Worm (Caenorhabditis elegans) whole organism, L4 larva: Measurements from ENCODE around the gene mrps-17.

Experiments used
- D1046.2 ChIP-seq: fragments of 200-800 bp; sonication (Bioruptor generic); IDR thresholded peaks from 2 replicates; pipeline ENCODE4 v1.3.6; 2022; ENCODE audit warnings: missing genetic modification characterization, missing compliant biosample characterization
- F26F4.8 ChIP-seq: fragments of 200-800 bp; sonication (Bioruptor generic); conservative IDR thresholded peaks from 2 replicates; pipeline ENCODE4 v1.3.6; 2022; ENCODE audit warnings: missing genetic modification characterization, missing compliant biosample characterization
- F44E2.7 ChIP-seq: fragments of 200-800 bp; sonication (Bioruptor generic); IDR thresholded peaks from 2 replicates; pipeline ENCODE4 v2.1.2; 2022; ENCODE audit warnings: missing genetic modification characterization, missing compliant biosample characterization
- F49E8.2 ChIP-seq: sonication (generic microtip); optimal IDR thresholded peaks from 2 replicates; lab custom pipeline; 2016; ENCODE audit warnings: missing compliant biosample characterization, mild to moderate bottlenecking, missing genetic modification characterization, borderline replicate concordance
- Y105C5A.15 ChIP-seq: fragments of 200-800 bp; sonication (Bioruptor generic); IDR thresholded peaks from 2 replicates; pipeline ENCODE4 v1.3.6; 2022; ENCODE audit warnings: missing genetic modification characterization, missing compliant biosample characterization
- Y5F2A.4 ChIP-seq: fragments of 200-800 bp; sonication (Bioruptor generic); optimal IDR thresholded peaks from 2 replicates; lab custom pipeline; 2018; ENCODE audit warnings: mild to moderate bottlenecking, missing genetic modification characterization, missing compliant biosample characterization
- Y75B8A.6 ChIP-seq: fragments of 200-800 bp; sonication (Bioruptor generic); IDR thresholded peaks from 2 replicates; pipeline ENCODE4 v1.3.6; 2022; ENCODE audit warnings: missing genetic modification reagents, missing genetic modification characterization, missing compliant biosample characterization
- aha-1 ChIP-seq: fragments of 150-350 bp; peaks from one replicate; lab custom pipeline; 2014; ENCODE audit warnings: missing biosample characterization, missing genetic modification characterization
- aly-2 ChIP-seq: sonication (generic microtip); optimal IDR thresholded peaks from 2 replicates; lab custom pipeline; 2018; ENCODE audit warnings: missing biosample characterization, missing genetic modification characterization
- ama-1 ChIP-seq: fragments of 150-350 bp; optimal IDR thresholded peaks from 2 replicates; lab custom pipeline; 2014; ENCODE audit warnings: inconsistent platforms, mixed read lengths
- ceh-20 ChIP-seq: fragments of 200-800 bp; sonication (Bioruptor generic); IDR thresholded peaks from 2 replicates; pipeline ENCODE4 v1.3.6; 2022; ENCODE audit warnings: missing genetic modification reagents, missing genetic modification characterization, missing compliant biosample characterization
- ceh-32 ChIP-seq: sonication (generic microtip); optimal IDR thresholded peaks from 2 replicates; lab custom pipeline; 2016; ENCODE audit warnings: mild to moderate bottlenecking, missing genetic modification characterization, missing compliant biosample characterization; ENCODE audit not compliant: poor library complexity
- ceh-62 ChIP-seq: sonication (generic microtip); optimal IDR thresholded peaks from 2 replicates; lab custom pipeline; 2017; ENCODE audit warnings: missing biosample characterization, missing genetic modification characterization
- ces-1 ChIP-seq: fragments of 150-350 bp; sonication (generic microtip); optimal IDR thresholded peaks from 4 replicates; lab custom pipeline; 2014; ENCODE audit warnings: missing biosample characterization, missing genetic modification reagents, missing genetic modification characterization
- cey-2 ChIP-seq: sonication (generic microtip); optimal IDR thresholded peaks from 3 replicates; lab custom pipeline; 2017; ENCODE audit warnings: missing genetic modification characterization, mild to moderate bottlenecking, missing compliant biosample characterization, antibody characterized with exemption, borderline replicate concordance; ENCODE audit not compliant: insufficient read depth
- dmd-6 ChIP-seq: fragments of 200-800 bp; sonication (Bioruptor generic); IDR thresholded peaks from 2 replicates; pipeline ENCODE4 v1.3.6; 2022; ENCODE audit warnings: missing genetic modification reagents, missing genetic modification characterization, missing compliant biosample characterization
- dmd-8 ChIP-seq: fragments of 200-800 bp; sonication (Bioruptor generic); IDR thresholded peaks from 2 replicates; pipeline ENCODE4 v1.3.6; 2022; ENCODE audit warnings: missing genetic modification characterization, missing compliant biosample characterization
- dmd-9 ChIP-seq: fragments of 200-800 bp; sonication (Bioruptor generic); IDR thresholded peaks from 2 replicates; pipeline ENCODE4 v1.3.6; 2022; ENCODE audit warnings: missing genetic modification reagents, missing genetic modification characterization, missing compliant biosample characterization
- egl-27 ChIP-seq: sonication (generic microtip); optimal IDR thresholded peaks from 3 replicates; lab custom pipeline; 2017; ENCODE audit warnings: missing biosample characterization, missing genetic modification reagents, missing genetic modification characterization
- egl-43 ChIP-seq: fragments of 200-800 bp; sonication (Bioruptor generic); IDR thresholded peaks from 2 replicates; pipeline ENCODE4 v1.3.6; 2022; ENCODE audit warnings: missing genetic modification reagents, missing genetic modification characterization, missing compliant biosample characterization
- gei-8 ChIP-seq: fragments of 200-800 bp; sonication (Bioruptor generic); optimal IDR thresholded peaks from 2 replicates; lab custom pipeline; 2018; ENCODE audit warnings: mild to moderate bottlenecking, missing genetic modification characterization, missing compliant biosample characterization
- hlh-30 ChIP-seq: sonication (generic microtip); optimal IDR thresholded peaks from 2 replicates; lab custom pipeline; 2017; ENCODE audit warnings: antibody characterized with exemption, mild to moderate bottlenecking, missing genetic modification characterization, missing compliant biosample characterization; ENCODE audit not compliant: insufficient read depth
- hmg-1.1 ChIP-seq: fragments of 200-800 bp; sonication (Bioruptor generic); IDR thresholded peaks from 2 replicates; pipeline ENCODE4 v1.3.6; 2022; ENCODE audit warnings: missing genetic modification reagents, missing genetic modification characterization, missing compliant biosample characterization
- lin-15B ChIP-seq: fragments of 150-350 bp; sonication (generic microtip); optimal IDR thresholded peaks from 3 replicates; lab custom pipeline; 2014; ENCODE audit warnings: missing biosample characterization, missing genetic modification characterization
- lin-29 ChIP-seq: fragments of 200-800 bp; sonication (Bioruptor generic); IDR thresholded peaks from 2 replicates; pipeline ENCODE4 v1.3.6; 2022; ENCODE audit warnings: missing genetic modification reagents, missing genetic modification characterization, missing compliant biosample characterization
- lin-38 ChIP-seq: fragments of 200-800 bp; sonication (Bioruptor generic); IDR thresholded peaks from 2 replicates; pipeline ENCODE4 v1.3.6; 2022; ENCODE audit warnings: missing genetic modification reagents, missing genetic modification characterization, missing compliant biosample characterization
- lir-3 ChIP-seq: sonication (generic microtip); optimal IDR thresholded peaks from 2 replicates; lab custom pipeline; 2016; ENCODE audit warnings: mild to moderate bottlenecking, missing genetic modification characterization, missing compliant biosample characterization
- mep-1 ChIP-seq: fragments of 150-350 bp; sonication (generic microtip); optimal IDR thresholded peaks from 3 replicates; lab custom pipeline; 2014; ENCODE audit warnings: missing biosample characterization, missing genetic modification characterization
- mes-2 ChIP-seq: sonication (generic microtip); optimal IDR thresholded peaks from 2 replicates; lab custom pipeline; 2016; ENCODE audit warnings: missing genotype, mild to moderate bottlenecking, missing genetic modification characterization, missing compliant biosample characterization; ENCODE audit not compliant: poor library complexity, severe bottlenecking
- mxl-3 ChIP-seq: fragments of 200-800 bp; sonication (Bioruptor generic); optimal IDR thresholded peaks from 2 replicates; lab custom pipeline; 2018; ENCODE audit warnings: mild to moderate bottlenecking, missing genetic modification characterization, missing compliant biosample characterization
- nhr-10 ChIP-seq: fragments of 150-350 bp; optimal IDR thresholded peaks from 2 replicates; lab custom pipeline; 2014; ENCODE audit warnings: missing biosample characterization, missing genetic modification characterization
- nhr-11 ChIP-seq: fragments of 150-350 bp; optimal IDR thresholded peaks from 2 replicates; lab custom pipeline; 2014; ENCODE audit warnings: missing biosample characterization, missing genetic modification characterization
- nhr-237 ChIP-seq: sonication (generic microtip); optimal IDR thresholded peaks from 2 replicates; lab custom pipeline; 2017; ENCODE audit warnings: missing biosample characterization, missing genetic modification characterization
- nhr-25 ChIP-seq: sonication (generic microtip); optimal IDR thresholded peaks from 2 replicates; lab custom pipeline; 2017; ENCODE audit warnings: missing genetic modification characterization, mild to moderate bottlenecking, missing compliant biosample characterization, antibody characterized with exemption, moderate library complexity, borderline replicate concordance; ENCODE audit not compliant: insufficient read depth
- nhr-42 ChIP-seq: fragments of 200-800 bp; sonication (Bioruptor generic); IDR thresholded peaks from 2 replicates; pipeline ENCODE4 v1.3.6; 2022; ENCODE audit warnings: missing genetic modification characterization, missing compliant biosample characterization
- php-3 ChIP-seq: fragments of 200-800 bp; sonication (Bioruptor generic); IDR thresholded peaks from 2 replicates; pipeline ENCODE4 v1.3.6; 2022; ENCODE audit warnings: missing genetic modification reagents, missing genetic modification characterization, missing compliant biosample characterization
- pqm-1 ChIP-seq: sonication (generic microtip); optimal IDR thresholded peaks from 2 replicates; lab custom pipeline; 2017; ENCODE audit warnings: missing biosample characterization, missing genetic modification characterization
- saeg-2 ChIP-seq: fragments of 200-800 bp; sonication (Bioruptor generic); IDR thresholded peaks from 2 replicates; pipeline ENCODE4 v1.3.6; 2022; ENCODE audit warnings: missing genetic modification reagents, missing genetic modification characterization, missing compliant biosample characterization
- sdz-12 ChIP-seq: fragments of 200-800 bp; sonication (Bioruptor generic); optimal IDR thresholded peaks from 2 replicates; lab custom pipeline; 2018; ENCODE audit warnings: mild to moderate bottlenecking, missing genetic modification characterization, missing compliant biosample characterization
- set-16 ChIP-seq: fragments of 200-800 bp; sonication (Bioruptor generic); IDR thresholded peaks from 2 replicates; pipeline ENCODE4 v1.3.6; 2022; ENCODE audit warnings: missing genetic modification reagents, missing genetic modification characterization, missing compliant biosample characterization
- skn-1 ChIP-seq: fragments of 150-350 bp; optimal IDR thresholded peaks from 2 replicates; lab custom pipeline; 2014; ENCODE audit warnings: missing biosample characterization, missing genetic modification characterization
- snpc-1.2 ChIP-seq: fragments of 200-800 bp; sonication (Bioruptor generic); IDR thresholded peaks from 2 replicates; pipeline ENCODE4 v1.3.6; 2022; ENCODE audit warnings: missing genetic modification reagents, missing genetic modification characterization, missing compliant biosample characterization
- snpc-4 ChIP-seq: fragments of 150-350 bp; optimal IDR thresholded peaks from 2 replicates; lab custom pipeline; 2014; ENCODE audit warnings: missing biosample characterization, missing genetic modification characterization
- spr-1 ChIP-seq: sonication (generic microtip); optimal IDR thresholded peaks from 2 replicates; lab custom pipeline; 2016; ENCODE audit warnings: mild to moderate bottlenecking, missing genetic modification characterization, missing compliant biosample characterization
- spr-3 ChIP-seq: fragments of 200-800 bp; sonication (Bioruptor generic); optimal IDR thresholded peaks from 2 replicates; lab custom pipeline; 2018; ENCODE audit warnings: mild to moderate bottlenecking, missing genetic modification characterization, missing compliant biosample characterization
- tag-97 ChIP-seq: fragments of 200-800 bp; sonication (Bioruptor generic); IDR thresholded peaks from 2 replicates; pipeline ENCODE4 v1.3.6; 2022; ENCODE audit warnings: missing genetic modification characterization, missing compliant biosample characterization
- unc-130 ChIP-seq: sonication (generic microtip); optimal IDR thresholded peaks from 2 replicates; lab custom pipeline; 2016; ENCODE audit warnings: missing genetic modification reagents, missing genetic modification characterization, missing compliant biosample characterization
- unc-39 ChIP-seq: sonication (generic microtip); optimal IDR thresholded peaks from 2 replicates; lab custom pipeline; 2017; ENCODE audit warnings: missing biosample characterization, missing genetic modification characterization
- vab-7 ChIP-seq: fragments of 200-800 bp; sonication (Bioruptor generic); IDR thresholded peaks from 2 replicates; pipeline ENCODE4 v1.3.6; 2022; ENCODE audit warnings: missing genetic modification reagents, missing genetic modification characterization, missing compliant biosample characterization
- zfp-3 ChIP-seq: fragments of 200-800 bp; sonication (Bioruptor generic); conservative IDR thresholded peaks from 2 replicates; pipeline ENCODE4 v1.3.6; 2022; ENCODE audit warnings: missing genetic modification reagents, missing genetic modification characterization, missing compliant biosample characterization
- ztf-11 ChIP-seq: fragments of 150-350 bp; optimal IDR thresholded peaks from 2 replicates; lab custom pipeline; 2014; ENCODE audit warnings: missing biosample characterization, missing genetic modification characterization
- ztf-7 ChIP-seq: fragments of 150-350 bp; optimal IDR thresholded peaks from 2 replicates; lab custom pipeline; 2014; ENCODE audit warnings: missing biosample characterization, missing genetic modification characterization

The mrps-17 gene

DNA sequence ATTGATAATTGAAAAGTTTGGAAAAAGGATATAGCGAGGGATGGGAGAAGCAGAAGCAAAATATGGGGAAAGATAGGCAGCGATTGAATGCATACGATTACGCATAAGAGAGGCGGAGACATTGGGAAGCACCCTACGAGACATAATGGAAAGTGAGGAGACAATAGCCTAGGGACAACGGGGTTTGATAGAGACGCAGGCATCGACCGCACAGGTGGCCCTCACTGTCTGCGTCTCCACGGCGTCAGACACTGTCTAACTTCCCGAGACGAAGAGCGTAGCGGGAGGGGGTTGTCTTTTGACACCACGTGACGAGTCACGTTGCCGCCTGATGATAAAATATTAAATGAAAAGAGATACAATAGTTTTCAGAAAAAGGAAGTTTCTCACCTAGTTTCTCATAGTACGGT lies 10.6 kb downstream of the mrps-17 start (continued):
- TF ChIP-seq ama-1 (lab: Kevin White, UChicago) (no peak), spr-3 (GFP tag; lab: Kevin White, UChicago) (peak; percentile 78), egl-27 (tag; lab: Kevin White, UChicago) (no peak), set-16 (GFP tag; lab: Robert Waterston, UW) (peak; percentile 88), nhr-237 (no peak), tag-97 (GFP tag; lab: Robert Waterston, UW) (no peak), dmd-6 (GFP tag; lab: Robert Waterston, UW) (peak; percentile 98), D1046.2 (GFP tag; lab: Robert Waterston, UW) (no peak), aly-2 (tag; lab: Kevin White, UChicago) (no peak), ztf-11 (no peak), php-3 (GFP tag; lab: Robert Waterston, UW) (peak; percentile 93), dmd-9 (GFP tag; lab: Robert Waterston, UW) (peak; percentile 73; the same call in 1 of the 2 replicates), mxl-3 (peak; percentile 98), Y75B8A.6 (GFP tag; lab: Robert Waterston, UW) (0 out of 2 replicates have a peak, but pooled peaks have one; percentile 22), zfp-3 (peak; percentile 88), lin-38 (peak; percentile 68), Y105C5A.15 (GFP tag; lab: Robert Waterston, UW) (0 out of 2 replicates have a peak, but pooled peaks have one; percentile 25), nhr-10 (tag; lab: Kevin White, UChicago) (no peak), lir-3 (tag; lab: Kevin White, UChicago) (no peak), lin-15B (tag; lab: Kevin White, UChicago) (no peak), Y5F2A.4 (GFP tag; lab: Kevin White, UChicago) (no peak), hmg-1.1 (GFP tag; lab: Robert Waterston, UW) (peak; percentile 97), ceh-32 (tag; lab: Kevin White, UChicago) (no peak), pqm-1 (tag; lab: Kevin White, UChicago) (no peak), cey-2 (tag; lab: Kevin White, UChicago) (no peak), gei-8 (peak; percentile 74), snpc-4 (tag; lab: Kevin White, UChicago) (no peak), F26F4.8 (GFP tag; lab: Robert Waterston, UW) (no peak), ztf-7 (tag; lab: Kevin White, UChicago) (no peak), mes-2 (tag; lab: Kevin White, UChicago) (peak; percentile 55), mep-1 (tag; lab: Kevin White, UChicago) (peak; percentile 79), nhr-11 (peak; percentile 82), nhr-25 (tag; lab: Kevin White, UChicago) (peak; percentile 73), lin-29 (GFP tag; lab: Robert Waterston, UW) (no peak), unc-39 (tag; lab: Kevin White, UChicago) (no peak), spr-1 (peak; percentile 72), snpc-1.2 (GFP tag; lab: Robert Waterston, UW) (no peak), ces-1 (GFP tag; lab: Kevin White, UChicago) (no peak), hlh-30 (tag; lab: Kevin White, UChicago) (peak; percentile 97), nhr-42 (GFP tag; lab: Robert Waterston, UW) (peak; percentile 85), vab-7 (GFP tag; lab: Robert Waterston, UW) (no peak), F44E2.7 (GFP tag; lab: Robert Waterston, UW) (no peak), saeg-2 (GFP tag; lab: Robert Waterston, UW) (peak; percentile 93), aha-1 (tag; lab: Kevin White, UChicago) (peak; percentile 97), ceh-20 (GFP tag; lab: Robert Waterston, UW) (peak; percentile 90), sdz-12 (GFP tag; lab: Kevin White, UChicago) (no peak), dmd-8 (no peak), skn-1 (no peak), unc-130 (GFP tag; lab: Kevin White, UChicago) (no peak), egl-43 (peak; percentile 88), F49E8.2 (tag; lab: Kevin White, UChicago) (no peak), ceh-62 (no peak)
